Worm (Caenorhabditis elegans) whole organism, early embryonic: ENCODE results near the gene rpl-36.

Experiments
- B0310.2 ChIP-seq: sonication (generic microtip); optimal IDR thresholded peaks from 2 replicates; lab custom pipeline; 2016; ENCODE audit warnings: mild to moderate bottlenecking, missing genetic modification characterization, missing compliant biosample characterization
- F13C5.2 ChIP-seq: sonication (generic microtip); optimal IDR thresholded peaks from 2 replicates; lab custom pipeline; 2017; ENCODE audit warnings: mild to moderate bottlenecking, missing genetic modification characterization, inconsistent platforms, missing compliant biosample characterization
- aly-1 ChIP-seq: sonication (generic microtip); optimal IDR thresholded peaks from 2 replicates; lab custom pipeline; 2016; ENCODE audit warnings: missing genetic modification characterization, missing compliant biosample characterization
- ama-1 ChIP-seq: fragments of 150-350 bp; optimal IDR thresholded peaks from 2 replicates; lab custom pipeline; 2014
- ceh-13 ChIP-seq: fragments of 200-800 bp; sonication (Bioruptor generic); optimal IDR thresholded peaks from 2 replicates; lab custom pipeline; 2018; ENCODE audit warnings: mild to moderate bottlenecking, missing genetic modification characterization, missing compliant biosample characterization
- ceh-36 ChIP-seq: sonication (generic microtip); optimal IDR thresholded peaks from 2 replicates; lab custom pipeline; 2016; ENCODE audit warnings: missing genetic modification characterization, inconsistent platforms, missing compliant biosample characterization
- ets-7 ChIP-seq: sonication (generic microtip); optimal IDR thresholded peaks from 2 replicates; lab custom pipeline; 2016; ENCODE audit warnings: missing genotype, missing genetic modification characterization, missing compliant biosample characterization
- flt-1 ChIP-seq: fragments of 200-800 bp; sonication (Bioruptor generic); IDR thresholded peaks from 2 replicates; pipeline ENCODE4 v1.3.6; 2022; ENCODE audit warnings: missing genetic modification characterization, missing compliant biosample characterization
- hmbx-1 ChIP-seq: sonication (generic microtip); optimal IDR thresholded peaks from 2 replicates; lab custom pipeline; 2016; ENCODE audit warnings: mild to moderate bottlenecking, missing genetic modification characterization, missing compliant biosample characterization
- hmg-4 ChIP-seq: fragments of 200-800 bp; sonication (Bioruptor generic); optimal IDR thresholded peaks from 2 replicates; lab custom pipeline; 2018; ENCODE audit warnings: mild to moderate bottlenecking, missing genetic modification characterization, missing compliant biosample characterization
- hnd-1 ChIP-seq: sonication (generic microtip); optimal IDR thresholded peaks from 2 replicates; lab custom pipeline; 2016; ENCODE audit warnings: missing genetic modification characterization, missing compliant biosample characterization
- pes-1 ChIP-seq: fragments of 200-800 bp; sonication (Bioruptor generic); IDR thresholded peaks from 2 replicates; pipeline ENCODE4 v1.3.6; 2022; ENCODE audit warnings: missing genetic modification reagents, missing genetic modification characterization, missing compliant biosample characterization
- scrt-1 ChIP-seq: fragments of 200-800 bp; sonication (Bioruptor generic); IDR thresholded peaks from 2 replicates; pipeline ENCODE4 v1.3.6; 2022; ENCODE audit warnings: missing genetic modification characterization, missing compliant biosample characterization
- sea-1 ChIP-seq: fragments of 200-800 bp; sonication (Bioruptor generic); conservative IDR thresholded peaks from 2 replicates; pipeline ENCODE4 v1.3.6; 2022; ENCODE audit warnings: missing genetic modification characterization, missing compliant biosample characterization
- tbx-11 ChIP-seq: fragments of 200-800 bp; sonication (Bioruptor generic); IDR thresholded peaks from 2 replicates; pipeline ENCODE4 v1.3.6; 2022; ENCODE audit warnings: missing genetic modification characterization, missing compliant biosample characterization
- tbx-37 ChIP-seq: fragments of 200-800 bp; sonication (Bioruptor generic); conservative IDR thresholded peaks from 2 replicates; pipeline ENCODE4 v1.3.6; 2022; ENCODE audit warnings: missing genetic modification reagents, missing genetic modification characterization, missing compliant biosample characterization
- tra-4 ChIP-seq: sonication (generic microtip); optimal IDR thresholded peaks from 2 replicates; lab custom pipeline; 2017; ENCODE audit warnings: missing genetic modification characterization, missing compliant biosample characterization

The rpl-36 gene

DNA sequence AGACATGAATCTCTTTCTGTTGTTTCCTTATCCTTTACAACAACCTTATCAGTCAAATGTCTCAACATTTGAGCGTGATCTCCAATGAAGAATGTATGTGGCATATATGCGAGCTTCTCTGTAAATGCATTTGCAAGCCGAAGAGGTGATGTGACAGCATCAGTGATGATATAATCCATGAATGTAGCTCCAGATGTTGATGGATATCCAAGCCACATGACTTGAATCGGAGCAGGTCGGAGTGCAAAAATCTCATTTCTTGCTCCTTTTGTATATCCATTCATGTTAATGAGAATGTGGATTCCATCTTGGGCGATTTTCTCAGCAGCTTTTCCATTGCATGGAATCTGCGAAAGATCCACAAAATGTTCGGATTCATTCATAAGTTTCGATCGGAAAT is 31.9 kb upstream of the rpl-36 start:
- TF ChIP-seq F13C5.2 (no peak), ets-7 (tag; lab: Kevin White, UChicago) (no peak), tbx-11 (GFP tag; lab: Robert Waterston, UW) (no peak), hmg-4 (GFP tag; lab: Kevin White, UChicago) (no peak), ceh-13 (GFP tag; lab: Kevin White, UChicago) (no peak), tbx-37 (GFP tag; lab: Robert Waterston, UW) (no peak), ceh-36 (tag; lab: Kevin White, UChicago) (no peak), pes-1 (no peak), aly-1 (tag; lab: Kevin White, UChicago) (no peak), flt-1 (GFP tag; lab: Robert Waterston, UW) (no peak), B0310.2 (tag; lab: Kevin White, UChicago) (no peak), hmbx-1 (tag; lab: Kevin White, UChicago) (no peak), scrt-1 (no peak), ama-1 (lab: Kevin White, UChicago) (no peak), tra-4 (no peak), hnd-1 (tag; lab: Kevin White, UChicago) (no peak), sea-1 (GFP tag; lab: Robert Waterston, UW) (no peak)

- TF ChIP-seq hmbx-1 (tag; lab: Kevin White, UChicago) (no peak), sea-1 (GFP tag; lab: Robert Waterston, UW) (no peak), tbx-37 (GFP tag; lab: Robert Waterston, UW) (no peak), F13C5.2 (no peak), hnd-1 (tag; lab: Kevin White, UChicago) (no peak), ceh-36 (tag; lab: Kevin White, UChicago) (no peak), scrt-1 (no peak), tbx-11 (GFP tag; lab: Robert Waterston, UW) (no peak), ceh-13 (GFP tag; lab: Kevin White, UChicago) (no peak), pes-1 (no peak), aly-1 (tag; lab: Kevin White, UChicago) (no peak)
These were observed 29.9 kb upstream of the rpl-36 start for ce11 chrIII:7150162-7150561.

- TF ChIP-seq scrt-1, result no peak
- no peak for TF ChIP-seq F13C5.2
- no peak for TF ChIP-seq hnd-1 (tag; lab: Kevin White, UChicago)
- TF ChIP-seq tra-4, result no peak
- TF ChIP-seq sea-1 (GFP tag; lab: Robert Waterston, UW), result no peak
- no peak for TF ChIP-seq ama-1 (lab: Kevin White, UChicago)
- TF ChIP-seq aly-1 (tag; lab: Kevin White, UChicago), result no peak
These were observed 27.5 kb upstream of the rpl-36 start for ce11 chrIII:7152569-7152968.

- TF ChIP-seq F13C5.2 (peak; percentile 32), hmg-4 (GFP tag; lab: Kevin White, UChicago) (peak; percentile 25), pes-1 (no peak)
These were observed 26.3 kb upstream of the rpl-36 start, which contains the start of gene ogt-1 for ce11 chrIII:7153747-7154238. Gene ogt-1 (minus strand): TSS chrIII:7153797.

DNA sequence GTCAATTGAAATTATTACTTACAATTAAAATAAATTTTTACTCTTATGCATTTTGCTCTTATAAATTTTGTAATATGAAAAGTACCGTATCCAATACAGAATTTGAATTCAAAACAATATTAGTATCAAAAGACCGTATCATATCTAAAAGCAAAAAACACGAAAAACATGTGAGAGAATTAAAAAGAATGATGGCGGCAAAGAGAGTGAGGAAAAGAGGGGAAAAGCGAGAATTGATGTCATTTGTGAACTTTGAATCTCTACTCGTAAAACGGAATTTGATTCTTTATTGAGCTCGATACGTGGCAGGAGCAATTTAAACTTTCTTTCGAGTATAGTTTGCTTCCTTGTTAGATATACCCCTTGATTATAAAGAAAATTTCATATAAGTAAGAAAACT is 25.5 kb upstream of the rpl-36 start:
- TF ChIP-seq ama-1 (lab: Kevin White, UChicago) (no peak), scrt-1 (no peak), ceh-36 (tag; lab: Kevin White, UChicago) (no peak), tbx-37 (GFP tag; lab: Robert Waterston, UW) (no peak), ceh-13 (GFP tag; lab: Kevin White, UChicago) (no peak), hmbx-1 (tag; lab: Kevin White, UChicago) (no peak), B0310.2 (tag; lab: Kevin White, UChicago) (no peak), ets-7 (tag; lab: Kevin White, UChicago) (no peak), flt-1 (GFP tag; lab: Robert Waterston, UW) (no peak), pes-1 (no peak), tbx-11 (GFP tag; lab: Robert Waterston, UW) (no peak), sea-1 (GFP tag; lab: Robert Waterston, UW) (no peak), hmg-4 (GFP tag; lab: Kevin White, UChicago) (no peak), tra-4 (no peak)

ce11 chrIII:7155631-7156030 is 24.4 kb upstream of the rpl-36 start:
- TF ChIP-seq sea-1 (GFP tag; lab: Robert Waterston, UW), result 0 out of 2 replicates have a peak, but pooled peaks have one; percentile 28
- no peak for TF ChIP-seq tbx-11 (GFP tag; lab: Robert Waterston, UW)
- no peak for TF ChIP-seq hnd-1 (tag; lab: Kevin White, UChicago)
- peak; percentile 2 for TF ChIP-seq hmg-4 (GFP tag; lab: Kevin White, UChicago)
- TF ChIP-seq flt-1 (GFP tag; lab: Robert Waterston, UW), result peak; percentile 3; the same call in 1 of the 2 replicates
- TF ChIP-seq F13C5.2, result peak; percentile 70
- no peak for TF ChIP-seq ama-1 (lab: Kevin White, UChicago)

DNA sequence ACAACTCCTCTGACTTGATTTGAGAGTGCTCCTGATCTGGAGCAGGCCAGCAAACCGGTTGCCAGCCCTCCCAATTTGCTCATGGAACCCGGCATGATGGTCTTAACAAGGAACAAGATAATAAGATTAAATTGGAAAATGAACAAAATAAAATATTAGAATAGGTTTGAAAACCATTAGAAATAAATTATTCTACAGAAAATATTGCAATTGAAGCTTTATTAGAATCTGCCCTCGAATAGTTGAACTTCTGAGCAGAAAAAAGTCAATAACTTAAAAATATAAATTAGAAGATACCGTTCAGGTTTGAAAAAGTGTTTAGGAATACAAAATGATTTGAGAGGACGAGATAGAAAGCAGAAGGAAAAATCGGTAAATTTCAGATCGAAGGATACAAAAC is 21.3 kb upstream of the rpl-36 start, which contains the start of gene nuo-4:
Gene nuo-4 (minus strand): TSS at position 101 of the 400 bp plus-strand sequence.
- TF ChIP-seq flt-1 (GFP tag; lab: Robert Waterston, UW) (no peak), tbx-37 (GFP tag; lab: Robert Waterston, UW) (no peak), aly-1 (tag; lab: Kevin White, UChicago) (no peak), tra-4 (no peak), ceh-13 (GFP tag; lab: Kevin White, UChicago) (no peak), pes-1 (no peak), hmbx-1 (tag; lab: Kevin White, UChicago) (no peak), ama-1 (lab: Kevin White, UChicago) (no peak), B0310.2 (tag; lab: Kevin White, UChicago) (no peak), tbx-11 (GFP tag; lab: Robert Waterston, UW) (no peak)

- no peak for TF ChIP-seq tra-4
- no peak for TF ChIP-seq hmbx-1 (tag; lab: Kevin White, UChicago)
These were observed 20.8 kb upstream of the rpl-36 start for ce11 chrIII:7159246-7159645.
